Worm (Caenorhabditis elegans) whole organism, L4/young adult: ENCODE data around the gene dnj-11.

ENCODE experiments used
- W03F9.2 ChIP-seq: fragments of 150-350 bp; optimal IDR thresholded peaks from 2 replicates; lab custom pipeline; 2014; ENCODE audit warnings: missing biosample characterization, missing genetic modification characterization
- him-1 ChIP-seq: sonication (generic microtip); optimal IDR thresholded peaks from 2 replicates; lab custom pipeline; 2016; ENCODE audit warnings: missing genotype, missing genetic modification reagents, missing genetic modification characterization, missing compliant biosample characterization

DNA sequence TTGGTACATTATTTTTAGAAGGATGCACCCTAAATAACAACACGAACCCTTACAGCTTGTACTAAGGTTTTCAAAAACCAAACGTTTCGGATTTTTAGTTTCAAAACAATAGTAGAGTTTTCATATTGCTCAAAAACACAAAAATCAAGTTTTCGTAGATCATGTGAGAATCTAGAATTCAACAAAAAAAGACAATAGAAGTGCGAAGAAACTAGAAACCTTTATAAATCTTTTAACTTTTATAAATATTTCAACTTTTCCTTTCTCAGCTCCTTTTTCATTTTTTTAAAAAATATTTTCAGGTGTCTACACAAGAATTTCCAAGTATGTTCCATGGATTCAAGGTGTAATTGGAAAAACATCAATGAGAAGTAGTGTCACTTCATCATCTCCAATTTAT, 25.2 kb upstream of the dnj-11 start, which contains the start of gene best-9:
- TF ChIP-seq W03F9.2 (tag; lab: Kevin White, UChicago) (no peak), him-1 (tag; lab: Kevin White, UChicago) (no peak)
